Worm (Caenorhabditis elegans): Measurements from ENCODE around the gene swan-1.

DNA sequence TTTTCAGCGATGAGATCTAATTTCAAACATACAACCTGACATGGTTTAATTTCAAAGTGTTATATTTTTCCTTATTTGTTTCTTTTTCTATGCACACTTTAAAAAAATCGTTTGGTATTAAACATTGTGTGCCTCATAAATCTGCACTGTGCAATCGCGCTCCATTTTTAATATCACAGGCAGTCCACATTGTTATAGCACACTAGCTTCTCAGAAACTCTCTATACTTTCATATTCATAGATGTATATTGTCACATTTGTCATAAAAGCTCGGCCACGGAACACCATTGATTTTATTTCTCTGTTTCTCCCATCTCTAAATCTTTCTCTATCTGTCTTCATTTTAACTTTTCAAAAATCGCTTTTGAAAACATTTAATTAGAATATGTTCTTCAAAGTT lies 49.7 kb downstream of the swan-1 start:
- TF ChIP-seq ceh-83 (GFP tag; optimal IDR thresholded peaks at IDR 0.05) (no peak), lin-13 (tag; optimal IDR thresholded peaks at IDR 0.05) (no peak), nhr-237 (tag; optimal IDR thresholded peaks at IDR 0.05) (no peak), pha-4 (tag; optimal IDR thresholded peaks at IDR 0.05) (no peak), bed-3 (GFP tag; optimal IDR thresholded peaks at IDR 0.05) (no peak), unc-39 (tag; optimal IDR thresholded peaks at IDR 0.05) (no peak), zip-8 (tag; optimal IDR thresholded peaks at IDR 0.05) (no peak)

All from whole organism, mixed stage, embryonic.